Fruit fly (Drosophila melanogaster): ENCODE measurements around the gene sfl.

sfl gene

dm6 chr3L:6457891-6458290 lies 37.6 kb upstream of the sfl start (continued):
- TF ChIP-seq dsx (GFP tag; optimal IDR thresholded peaks at IDR 0.05; ENCODE audit: poor library complexity, severe bottlenecking), result no peak
- peak; percentile 64 for TF ChIP-seq CG10631 (GFP tag; optimal IDR thresholded peaks at IDR 0.05)
- peak; percentile 9 for TF ChIP-seq fd85E (GFP tag; optimal IDR thresholded peaks at IDR 0.05)
- TF ChIP-seq vri (GFP tag; optimal IDR thresholded peaks at IDR 0.05), result no peak
- peak; percentile 30 to 35 for TF ChIP-seq salr (GFP tag; optimal IDR thresholded peaks at IDR 0.05)
- no peak for TF ChIP-seq OdsH (GFP tag; optimal IDR thresholded peaks at IDR 0.05)
- peak; percentile 53 for TF ChIP-seq Eip75B (GFP tag; optimal IDR thresholded peaks at IDR 0.05)
- no peak for TF ChIP-seq Hr38 (GFP tag; optimal IDR thresholded peaks at IDR 0.05)

DNA sequence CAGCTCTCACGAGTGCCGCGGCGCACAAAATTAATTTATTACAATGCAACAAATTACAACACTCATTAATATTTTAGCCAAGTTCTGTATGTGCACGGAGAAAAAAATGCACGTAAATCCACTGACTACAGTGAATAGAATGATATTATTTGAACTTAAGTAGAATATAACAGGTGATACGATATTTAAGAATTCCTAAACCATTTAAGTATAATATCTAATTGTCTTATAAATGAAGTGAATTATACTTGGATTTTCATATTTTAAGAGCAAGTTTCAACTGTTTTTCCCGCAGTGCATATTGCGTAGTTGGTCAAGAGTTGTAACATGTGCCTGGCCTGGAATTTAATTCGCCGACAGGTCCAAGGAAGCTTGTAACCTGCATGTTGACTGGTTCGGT lies 36.8 kb upstream of the sfl start:
- TF ChIP-seq CG6163 (GFP tag; IDR thresholded peaks at IDR 0.05) (peak; percentile 65; the same call in 2 of the 3 replicates), CG34406 (GFP tag; optimal IDR thresholded peaks at IDR 0.05) (peak; percentile 41), OdsH (GFP tag; optimal IDR thresholded peaks at IDR 0.05) (peak; percentile 30), CG6792 (GFP tag; optimal IDR thresholded peaks at IDR 0.05) (peak; percentile 54), net (GFP tag; optimal IDR thresholded peaks at IDR 0.05) (peak; percentile 64), CG8119 (GFP tag; IDR thresholded peaks at IDR 0.05) (peak; percentile 70), esn (GFP tag; optimal IDR thresholded peaks at IDR 0.05) (peak; percentile 51), cyc (GFP tag; optimal IDR thresholded peaks at IDR 0.05) (peak; percentile 10), spab (GFP tag; optimal IDR thresholded peaks at IDR 0.05) (peak; percentile 62), vri (GFP tag; optimal IDR thresholded peaks at IDR 0.05) (no peak), CG3032 (tag; optimal IDR thresholded peaks at IDR 0.05) (peak; percentile 71), Sox102F (GFP tag; optimal IDR thresholded peaks at IDR 0.05) (no peak), pdm3 (GFP tag; optimal IDR thresholded peaks at IDR 0.05) (peak; percentile 53), fkh (GFP tag; optimal IDR thresholded peaks at IDR 0.05) (no peak), CG3919 (GFP tag; optimal IDR thresholded peaks at IDR 0.05) (peak; percentile 49), svp (GFP tag) (peak; percentile 70), Hr38 (GFP tag; optimal IDR thresholded peaks at IDR 0.05) (no peak), acj6 (GFP tag; optimal IDR thresholded peaks at IDR 0.05) (peak; percentile 43), Hr39 (GFP tag; optimal IDR thresholded peaks at IDR 0.05) (peak; percentile 0), CG32006 (GFP tag; optimal IDR thresholded peaks at IDR 0.05) (peak; percentile 50), CG4318 (GFP tag; optimal IDR thresholded peaks at IDR 0.05) (no peak), Eip75B (GFP tag; optimal IDR thresholded peaks at IDR 0.05) (peak; percentile 27), Ets96B (tag; optimal IDR thresholded peaks at IDR 0.05) (peak; percentile 77), CG10669 (GFP tag; optimal IDR thresholded peaks at IDR 0.05) (peak; percentile 66), Eip78C (GFP tag) (peak; percentile 88), dac (GFP tag; optimal IDR thresholded peaks at IDR 0.05) (no peak), dsx (GFP tag; optimal IDR thresholded peaks at IDR 0.05; ENCODE audit: poor library complexity, severe bottlenecking) (peak; percentile 66), ss (GFP tag; optimal IDR thresholded peaks at IDR 0.05) (peak; percentile 0 to 61), Eip93F (GFP tag; optimal IDR thresholded peaks at IDR 0.05) (no peak), fd59A (GFP tag; optimal IDR thresholded peaks at IDR 0.05) (peak; percentile 32), CG9139 (GFP tag; optimal IDR thresholded peaks at IDR 0.05) (no peak), CG8632 (GFP tag; optimal IDR thresholded peaks at IDR 0.05) (peak; percentile 62), CG8319 (GFP tag; optimal IDR thresholded peaks at IDR 0.05) (no peak), Gug (GFP tag; IDR thresholded peaks at IDR 0.05) (no peak), Lpt (GFP tag; optimal IDR thresholded peaks at IDR 0.05) (peak; percentile 20), CG6854 (GFP tag; optimal IDR thresholded peaks at IDR 0.05) (no peak), salr (GFP tag; optimal IDR thresholded peaks at IDR 0.05) (peak; percentile 15 to 30), lz (GFP tag; optimal IDR thresholded peaks at IDR 0.05) (no peak), CG1621 (tag; optimal IDR thresholded peaks at IDR 0.05) (peak; percentile 30), Met (GFP tag; optimal IDR thresholded peaks at IDR 0.05) (no peak), CG11762 (GFP tag; optimal IDR thresholded peaks at IDR 0.05; ENCODE audit: insufficient read depth) (peak; percentile 49), CG31627 (GFP tag; optimal IDR thresholded peaks at IDR 0.05) (no peak), Sox15 (GFP tag; optimal IDR thresholded peaks at IDR 0.05) (no peak), CG11294 (GFP tag; IDR thresholded peaks at IDR 0.05) (no peak), CG16779 (tag; optimal IDR thresholded peaks at IDR 0.05) (no peak), Ets21C (GFP tag; optimal IDR thresholded peaks at IDR 0.05) (no peak), achi (GFP tag; optimal IDR thresholded peaks at IDR 0.05) (peak; percentile 60), topi (GFP tag; optimal IDR thresholded peaks at IDR 0.05) (no peak)

Measured in whole organism, prepupa.